Worm (Caenorhabditis elegans) whole organism, L3 larva: ENCODE results near the gene F56D5.6.
A peak's percentile ranks its signal among the peaks of the same experiment; 100 is the strongest.

Source experiments
- mdl-1 ChIP-seq: fragments of 150-350 bp; optimal IDR thresholded peaks from 2 replicates; lab custom pipeline; 2014; ENCODE audit warnings: missing biosample characterization, missing genetic modification characterization
- nhr-76 ChIP-seq: fragments of 150-350 bp; sonication (generic microtip); optimal IDR thresholded peaks from 5 replicates; lab custom pipeline; 2014; ENCODE audit warnings: missing biosample characterization, missing genetic modification characterization
- pqm-1 ChIP-seq: fragments of 150-350 bp; optimal IDR thresholded peaks from 2 replicates; lab custom pipeline; 2017; ENCODE audit warnings: missing biosample characterization, missing genetic modification characterization, inconsistent platforms
- unc-62 ChIP-seq: fragments of 150-350 bp; sonication (generic microtip); optimal IDR thresholded peaks from 4 replicates; lab custom pipeline; 2014; ENCODE audit warnings: missing biosample characterization, missing genetic modification reagents, missing genetic modification characterization

DNA sequence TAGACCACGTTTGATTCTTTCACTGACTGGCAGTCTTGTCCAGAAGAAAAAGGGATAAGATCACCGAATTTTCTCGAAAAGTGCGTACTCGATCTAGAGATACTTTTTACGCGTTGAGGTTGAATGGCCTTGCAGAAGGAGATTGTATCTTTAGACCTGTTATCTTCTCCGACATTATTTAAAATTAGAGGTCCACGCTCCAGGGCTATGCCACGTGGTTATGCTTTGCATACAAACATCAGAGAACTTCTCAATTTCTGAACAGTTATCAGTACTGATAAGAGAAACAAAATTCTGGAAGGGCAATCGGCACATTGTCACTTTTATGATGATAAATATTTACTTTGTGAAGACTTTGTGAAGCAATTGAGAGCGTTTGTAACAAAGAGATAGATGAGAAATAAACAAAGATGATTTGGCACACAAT lies 40.4 kb downstream of the F56D5.6 start:
- TF ChIP-seq pqm-1 (tag; lab: Kevin White, UChicago) = peak; percentile 96
- TF ChIP-seq unc-62 (GFP tag; lab: Kevin White, UChicago) = no peak
- TF ChIP-seq nhr-76 (tag; lab: Kevin White, UChicago) = no peak
- TF ChIP-seq mdl-1 (tag; lab: Kevin White, UChicago) = peak; percentile 35
